Worm (Caenorhabditis elegans) whole organism, L4/young adult: ENCODE measurements around the gene M163.7.

Source experiments
- W03F9.2 ChIP-seq: fragments of 150-350 bp; optimal IDR thresholded peaks from 2 replicates; lab custom pipeline; 2014; ENCODE audit warnings: missing biosample characterization, missing genetic modification characterization
- dao-5 ChIP-seq: sonication (generic microtip); optimal IDR thresholded peaks from 2 replicates; lab custom pipeline; 2016; ENCODE audit warnings: missing genotype, missing genetic modification characterization, moderate library complexity, missing compliant biosample characterization
- him-1 ChIP-seq: sonication (generic microtip); optimal IDR thresholded peaks from 2 replicates; lab custom pipeline; 2016; ENCODE audit warnings: missing genotype, missing genetic modification reagents, missing genetic modification characterization, missing compliant biosample characterization

- TF ChIP-seq him-1 (tag; lab: Kevin White, UChicago), result no peak
- TF ChIP-seq W03F9.2 (tag; lab: Kevin White, UChicago), result no peak
- peak; percentile 48 for TF ChIP-seq dao-5 (tag; lab: Kevin White, UChicago)
These were observed 14.3 kb downstream of the M163.7 start, which contains the start of gene M163.11 for ce11 chrX:14478743-14479428.
